Fruit fly (Drosophila melanogaster) whole organism, adult: ENCODE measurements around the gene shtd.

ENCODE experiments used
- CG12768 ChIP-seq: fragments of 200-800 bp; sonication (Bioruptor generic); optimal IDR thresholded peaks from 2 replicates; lab custom pipeline; 2017; ENCODE audit warnings: missing biosample characterization, missing genetic modification characterization, mild to moderate bottlenecking, moderate library complexity, missing genetic modification reagents
- CG5204 ChIP-seq: fragments of 200-800 bp; sonication (Bioruptor generic); optimal IDR thresholded peaks from 2 replicates; lab custom pipeline; 2016; ENCODE audit warnings: missing biosample characterization, missing genetic modification characterization
- CG7045 ChIP-seq: fragments of 200-800 bp; sonication (Bioruptor generic); optimal IDR thresholded peaks from 2 replicates; lab custom pipeline; 2017; ENCODE audit warnings: missing biosample characterization, mild to moderate bottlenecking, missing genetic modification characterization
- CG7101 ChIP-seq: fragments of 200-800 bp; sonication (Bioruptor generic); optimal IDR thresholded peaks from 2 replicates; lab custom pipeline; 2018; ENCODE audit warnings: missing biosample characterization, mild to moderate bottlenecking, missing genetic modification characterization, moderate library complexity
- kay ChIP-seq: fragments of 200-800 bp; sonication (Bioruptor generic); peaks from one replicate; lab custom pipeline; 2016; ENCODE audit warnings: missing biosample characterization, missing genetic modification characterization, borderline replicate concordance
- ovo ChIP-seq: fragments of 200-800 bp; sonication (Bioruptor generic); optimal IDR thresholded peaks from 2 replicates; lab custom pipeline; 2016; ENCODE audit warnings: missing biosample characterization, missing genetic modification characterization
- toe ChIP-seq: fragments of 200-800 bp; sonication (Bioruptor generic); optimal IDR thresholded peaks from 2 replicates; lab custom pipeline; 2016; ENCODE audit warnings: missing biosample characterization, missing genetic modification characterization

DNA sequence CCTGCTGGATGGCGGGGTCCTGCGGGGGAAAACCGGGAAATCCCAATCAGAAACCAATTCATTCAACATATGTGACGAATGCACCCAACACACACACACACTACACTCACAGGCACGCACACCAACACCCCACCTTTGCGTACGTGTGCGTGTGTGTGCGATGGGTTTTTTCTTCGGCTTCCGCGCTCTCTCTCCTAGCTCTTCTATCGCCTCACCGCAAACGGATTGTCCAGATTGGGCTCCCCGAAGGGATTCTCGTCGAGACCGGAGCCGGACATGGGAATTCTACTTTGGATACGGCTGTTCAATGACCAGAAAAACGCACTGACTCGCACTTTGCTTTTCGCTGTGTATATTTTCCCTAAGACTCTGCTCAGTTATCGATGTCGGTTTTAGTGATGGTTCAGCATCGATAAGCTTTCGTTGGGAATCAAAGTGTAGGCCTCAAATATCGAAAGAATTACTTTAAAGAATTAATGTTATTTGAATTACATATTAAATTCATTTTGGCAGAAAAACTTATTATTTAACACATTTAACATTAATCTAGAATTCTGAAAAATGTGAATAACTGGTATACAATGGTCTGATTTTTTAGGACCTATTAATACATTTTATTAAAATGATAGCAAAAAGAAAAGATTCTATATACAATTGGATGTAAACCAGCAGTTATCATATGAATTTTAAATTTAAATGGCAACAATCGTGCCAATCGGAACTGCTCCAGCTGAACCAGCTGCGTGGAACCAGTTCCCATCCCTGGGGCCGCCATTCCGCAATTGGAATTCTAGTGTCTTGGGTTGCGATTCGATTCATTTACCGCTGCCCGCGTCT, 12.5 kb downstream of the shtd start, which contains the start of the genes Scamp and Ahcy:
- TF ChIP-seq CG7101 (tag; lab: Kevin White, UChicago) (peak; percentile 11), CG7045 (GFP tag; lab: Kevin White, UChicago) (no peak), toe (GFP tag; lab: Kevin White, UChicago) (peak; percentile 23), ovo (GFP tag; lab: Kevin White, UChicago) (no peak), CG5204 (GFP tag; lab: Kevin White, UChicago) (peak; percentile 40), kay (peak; percentile 51), CG12768 (GFP tag; lab: Kevin White, UChicago) (no peak)
